Worm (Caenorhabditis elegans) whole organism, L3 larva: Measurements from ENCODE around the gene C16A3.2.

ENCODE experiments used
- aly-2 ChIP-seq: fragments of 150-350 bp; optimal IDR thresholded peaks from 2 replicates; lab custom pipeline; 2014; ENCODE audit warnings: missing biosample characterization, missing genetic modification characterization
- elt-2 ChIP-seq: sonication (generic microtip); optimal IDR thresholded peaks from 2 replicates; lab custom pipeline; 2016; ENCODE audit warnings: missing genetic modification reagents, mild to moderate bottlenecking, missing genetic modification characterization, missing compliant biosample characterization
- elt-3 ChIP-seq, 3 experiments: fragments of 150-350 bp in 1 of 3; sonication (generic microtip) in 2 of 3; optimal IDR thresholded peaks; 2 replicates in 2 of 3; 4 replicates in 1 of 3; lab custom pipeline; 2014 to 2017; ENCODE audit warnings: missing biosample characterization in 3 of 3, missing genetic modification characterization in 3 of 3
- pha-4 ChIP-seq: fragments of 150-350 bp; optimal IDR thresholded peaks from 2 replicates; lab custom pipeline; 2014; ENCODE audit warnings: missing biosample characterization, missing genetic modification reagents, missing genetic modification characterization
- pqm-1 ChIP-seq: fragments of 150-350 bp; optimal IDR thresholded peaks from 2 replicates; lab custom pipeline; 2017; ENCODE audit warnings: missing biosample characterization, missing genetic modification characterization, inconsistent platforms

DNA sequence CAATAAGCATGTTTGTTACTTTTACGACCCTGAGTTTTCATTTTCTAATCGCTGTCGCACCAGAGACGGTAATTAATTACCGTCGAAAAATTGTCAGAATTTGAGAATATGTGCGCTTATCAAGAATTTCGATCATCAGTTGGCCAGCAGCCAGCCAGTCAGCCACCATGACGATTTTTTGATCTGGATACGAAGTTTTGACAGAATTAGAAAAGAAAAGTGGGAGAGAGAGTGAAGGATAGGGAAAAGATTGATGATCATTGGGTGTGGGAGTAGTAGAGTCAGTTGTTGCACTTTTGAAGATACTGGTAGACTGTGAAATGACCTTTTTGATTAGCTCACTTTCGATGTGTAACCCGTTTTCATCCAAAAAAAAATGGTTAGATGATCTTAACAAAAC, 25.2 kb upstream of the C16A3.2 start:
- TF ChIP-seq pqm-1 (tag; lab: Kevin White, UChicago) (no peak), pha-4 (tag; lab: Kevin White, UChicago) (no peak), aly-2 (tag; lab: Kevin White, UChicago) (no peak), elt-2 (no peak), elt-3 (tag; optimal IDR thresholded peaks at IDR 0.05; lab: Kevin White, UChicago) (no peak)
